Fruit fly (Drosophila melanogaster) Kc167 (cell line): ENCODE results near the gene CG33679.

Experiments
- Myc ChIP-seq: fragments of >200 bp; optimal IDR thresholded peaks from 2 replicates; lab custom pipeline; 2017; ENCODE audit warnings: missing external identifiers
- Sin3A ChIP-seq: fragments of >200 bp; optimal IDR thresholded peaks from 2 replicates; lab custom pipeline; 2018; ENCODE audit warnings: missing external identifiers

DNA sequence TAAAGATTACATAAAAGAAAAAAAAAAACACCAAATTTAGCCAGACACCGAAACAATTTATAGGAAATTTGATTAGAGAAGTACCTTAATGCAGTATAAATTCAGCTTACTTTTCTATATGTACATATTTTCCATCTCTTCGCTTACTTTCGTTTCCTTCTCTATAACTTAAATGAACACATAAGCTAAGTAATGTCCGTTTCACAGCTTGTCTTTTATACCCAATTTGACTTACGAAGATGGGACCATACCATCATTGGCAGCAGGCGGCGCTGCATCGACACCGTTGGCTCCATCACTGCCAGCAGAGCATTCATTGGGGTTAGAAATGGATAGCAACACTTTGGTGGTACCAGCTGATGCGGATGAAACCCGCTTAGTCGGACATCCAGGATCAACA lies 12.1 kb downstream of the CG33679 start, which contains the start of gene vig:
- no peak for TF ChIP-seq Sin3A
- TF ChIP-seq Myc (lab: Kevin White, UChicago), result no peak
